Fruit fly (Drosophila melanogaster): ENCODE data around the gene Qsox4.

DNA sequence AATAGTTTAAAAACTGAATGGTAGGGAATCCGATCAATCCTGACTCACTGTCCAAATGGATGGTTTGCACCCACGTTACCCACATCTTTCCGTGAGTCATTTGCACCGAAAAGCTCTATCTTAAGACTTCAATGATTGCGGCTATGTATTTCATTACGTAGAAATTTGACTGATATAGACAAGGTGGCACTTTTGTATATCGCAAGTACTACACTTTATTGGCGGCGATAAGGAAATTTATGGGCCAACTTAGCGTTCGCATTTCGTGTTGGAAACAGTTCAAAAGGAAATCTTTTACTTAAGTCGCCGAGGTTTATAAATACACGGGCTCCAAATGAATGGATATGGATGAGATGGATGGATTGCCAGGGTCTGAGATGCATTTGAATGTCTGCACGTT lies 12.3 kb downstream of the Qsox4 start:
- TF ChIP-seq CG8359 (GFP tag; optimal IDR thresholded peaks at IDR 0.05; ENCODE audit: borderline replicate concordance) (no peak), abd-A (tag; optimal IDR thresholded peaks at IDR 0.05) (no peak), CG7839 (tag; optimal IDR thresholded peaks at IDR 0.05) (no peak), CG14965 (GFP tag; optimal IDR thresholded peaks at IDR 0.05; ENCODE audit: borderline replicate concordance) (no peak), ato (GFP tag; IDR thresholded peaks at IDR 0.05; ENCODE audit: partially characterized antibody) (no peak), Gug (GFP tag; IDR thresholded peaks at IDR 0.05) (no peak), CG30020 (tag; optimal IDR thresholded peaks at IDR 0.05) (no peak), hkb (optimal IDR thresholded peaks at IDR 0.05) (no peak), hkb (GFP tag; IDR thresholded peaks at IDR 0.05) (no peak), Bgb (GFP tag; IDR thresholded peaks at IDR 0.05; ENCODE audit: partially characterized antibody) (no peak), slou (GFP tag; optimal IDR thresholded peaks at IDR 0.05) (no peak), Trl (optimal IDR thresholded peaks at IDR 0.05) (no peak), Trl (GFP tag; optimal IDR thresholded peaks at IDR 0.05) (no peak), vfl (GFP tag; optimal IDR thresholded peaks at IDR 0.05) (no peak), CG31441 (GFP tag; IDR thresholded peaks at IDR 0.05) (no peak), dmrt11E (tag; optimal IDR thresholded peaks at IDR 0.05) (no peak)

Measured in whole organism, embryonic.